Worm (Caenorhabditis elegans) whole organism, young adult: ENCODE data around the gene C03B1.9.

Experiments
- F10E7.11 ChIP-seq: sonication (generic microtip); optimal IDR thresholded peaks from 2 replicates; lab custom pipeline; 2017; ENCODE audit warnings: mild to moderate bottlenecking, missing genetic modification characterization, moderate library complexity, missing compliant biosample characterization
- F33H1.4 ChIP-seq: fragments of 200-800 bp; sonication (Bioruptor generic); IDR thresholded peaks from 2 replicates; pipeline ENCODE4 v1.3.6; 2022; ENCODE audit warnings: missing genetic modification reagents, missing genetic modification characterization, missing compliant biosample characterization
- dpff-1 ChIP-seq: sonication (generic microtip); optimal IDR thresholded peaks from 2 replicates; lab custom pipeline; 2017; ENCODE audit warnings: mild to moderate bottlenecking, missing genetic modification characterization, missing compliant biosample characterization
- dpl-1 ChIP-seq: fragments of 150-350 bp; optimal IDR thresholded peaks from 2 replicates; lab custom pipeline; 2014; ENCODE audit warnings: missing biosample characterization, missing genetic modification reagents, missing genetic modification characterization
- egl-18 ChIP-seq: fragments of 200-800 bp; sonication (Bioruptor generic); IDR thresholded peaks from 2 replicates; pipeline ENCODE4 v1.3.6; 2022; ENCODE audit warnings: missing genetic modification reagents, missing genetic modification characterization, missing compliant biosample characterization
- hmg-1.2 ChIP-seq: fragments of 200-800 bp; sonication (Bioruptor generic); IDR thresholded peaks from 2 replicates; pipeline ENCODE4 v1.3.6; 2022; ENCODE audit warnings: missing genetic modification reagents, missing genetic modification characterization, missing compliant biosample characterization
- nfya-1 ChIP-seq: sonication (generic microtip); optimal IDR thresholded peaks from 2 replicates; lab custom pipeline; 2017; ENCODE audit warnings: antibody characterized with exemption, missing compliant biosample characterization, missing genetic modification characterization, borderline replicate concordance; ENCODE audit not compliant: insufficient read depth
- nhr-90 ChIP-seq: sonication (generic microtip); optimal IDR thresholded peaks from 2 replicates; lab custom pipeline; 2016; ENCODE audit warnings: missing genotype, mild to moderate bottlenecking, missing genetic modification characterization, missing compliant biosample characterization
- unc-62 ChIP-seq: fragments of 150-350 bp; optimal IDR thresholded peaks from 2 replicates; lab custom pipeline; 2014; ENCODE audit warnings: missing biosample characterization, missing genetic modification reagents, missing genetic modification characterization
- ztf-25 ChIP-seq: fragments of 200-800 bp; sonication (Bioruptor generic); IDR thresholded peaks from 2 replicates; pipeline ENCODE4 v1.3.6; 2022; ENCODE audit warnings: missing genetic modification reagents, missing genetic modification characterization, missing compliant biosample characterization

- TF ChIP-seq dpff-1 (tag; lab: Kevin White, UChicago) = no peak
- TF ChIP-seq F10E7.11 (tag; lab: Kevin White, UChicago) = no peak
- no peak for TF ChIP-seq unc-62 (GFP tag; lab: Kevin White, UChicago)
- no peak for TF ChIP-seq dpl-1 (GFP tag; lab: Kevin White, UChicago)
- TF ChIP-seq ztf-25 (GFP tag; lab: Robert Waterston, UW) = no peak
- no peak for TF ChIP-seq egl-18
- no peak for TF ChIP-seq nfya-1
- no peak for TF ChIP-seq nhr-90
- no peak for TF ChIP-seq F33H1.4 (GFP tag; lab: Robert Waterston, UW)
- no peak for TF ChIP-seq hmg-1.2 (GFP tag; lab: Robert Waterston, UW)
Measured at ce11 chrX:6373348-6373747, 26.4 kb upstream of the C03B1.9 start, which contains the start of gene C03B1.17.
